Worm (Caenorhabditis elegans): Measurements from ENCODE around the gene Y41E3.13.

The Y41E3.13 gene

ce11 chrIV:15042159-15042936, 15.7 kb upstream of the Y41E3.13 start:
- TF ChIP-seq ceh-8 (GFP tag; optimal IDR thresholded peaks at IDR 0.05): peak; percentile 8
- TF ChIP-seq swsn-7 (tag; optimal IDR thresholded peaks at IDR 0.05): no peak
- TF ChIP-seq aha-1 (tag; optimal IDR thresholded peaks at IDR 0.05): no peak
- TF ChIP-seq nhr-76 (tag; optimal IDR thresholded peaks at IDR 0.05): no peak
- TF ChIP-seq efl-1 (optimal IDR thresholded peaks at IDR 0.05): no peak
- peak in 1 of 2 experiments; percentile 14 for TF ChIP-seq efl-1 (GFP tag; optimal IDR thresholded peaks at IDR 0.05 in 1 of 2)
- TF ChIP-seq lin-14 (GFP tag; optimal IDR thresholded peaks at IDR 0.05): no peak
- TF ChIP-seq unc-86 (tag; optimal IDR thresholded peaks at IDR 0.05): no peak
- no peak for TF ChIP-seq hlh-17 (GFP tag; optimal IDR thresholded peaks at IDR 0.05; ENCODE audit: borderline replicate concordance)
- no peak for TF ChIP-seq pqm-1 (tag; optimal IDR thresholded peaks at IDR 0.05)
- TF ChIP-seq snpc-4 (tag; optimal IDR thresholded peaks at IDR 0.05): no peak

ce11 chrIV:15046162-15046561, 11.9 kb upstream of the Y41E3.13 start:
- TF ChIP-seq lin-15B (tag; optimal IDR thresholded peaks at IDR 0.05): no peak
- no peak for TF ChIP-seq efl-1 (optimal IDR thresholded peaks at IDR 0.05)
- TF ChIP-seq efl-1 (GFP tag; optimal IDR thresholded peaks at IDR 0.05 in 1 of 2): peak in 1 of 2 experiments; percentile 14

ce11 chrIV:15049288-15050094, 8.6 kb upstream of the Y41E3.13 start:
- no peak for TF ChIP-seq sptf-1 (tag; optimal IDR thresholded peaks at IDR 0.05)
- peak; percentile 56 for TF ChIP-seq nhr-71 (tag; optimal IDR thresholded peaks at IDR 0.05)
- no peak for TF ChIP-seq efl-3 (GFP tag; optimal IDR thresholded peaks at IDR 0.05)
- TF ChIP-seq lin-13 (GFP tag; optimal IDR thresholded peaks at IDR 0.05): no peak
- no peak for TF ChIP-seq nhr-47 (tag; optimal IDR thresholded peaks at IDR 0.05)
- TF ChIP-seq mab-9 (GFP tag; IDR thresholded peaks at IDR 0.05): no peak
- TF ChIP-seq fos-1 (tag; optimal IDR thresholded peaks at IDR 0.05): no peak
- TF ChIP-seq hlh-17 (GFP tag; optimal IDR thresholded peaks at IDR 0.05; ENCODE audit: borderline replicate concordance): no peak
- TF ChIP-seq lsy-2 (tag; optimal IDR thresholded peaks at IDR 0.05): no peak
- TF ChIP-seq F16B12.6 (tag; optimal IDR thresholded peaks at IDR 0.05): no peak
- peak; percentile 64 for TF ChIP-seq nhr-85 (tag)
- no peak for TF ChIP-seq fkh-4 (tag; optimal IDR thresholded peaks at IDR 0.05; ENCODE audit: borderline replicate concordance)
- TF ChIP-seq blmp-1 (tag; optimal IDR thresholded peaks at IDR 0.05): no peak
- no peak for TF ChIP-seq hpl-2 (GFP tag; optimal IDR thresholded peaks at IDR 0.05)
- no peak for TF ChIP-seq aha-1 (tag; optimal IDR thresholded peaks at IDR 0.05)
- TF ChIP-seq ceh-8 (GFP tag; optimal IDR thresholded peaks at IDR 0.05): no peak
- no peak for TF ChIP-seq isw-1 (GFP tag; IDR thresholded peaks at IDR 0.05)
- no peak for TF ChIP-seq ces-1 (GFP tag; optimal IDR thresholded peaks at IDR 0.05)
- TF ChIP-seq pag-3 (tag; optimal IDR thresholded peaks at IDR 0.05; ENCODE audit: borderline replicate concordance, insufficient read depth): no peak
- TF ChIP-seq unc-130 (tag; optimal IDR thresholded peaks at IDR 0.05): no peak
- no peak for TF ChIP-seq tlp-1 (tag; optimal IDR thresholded peaks at IDR 0.05)
- TF ChIP-seq irx-1 (tag; optimal IDR thresholded peaks at IDR 0.05): no peak
- no peak for TF ChIP-seq unc-30 (tag; optimal IDR thresholded peaks at IDR 0.05)
- peak; percentile 9 for TF ChIP-seq rnt-1 (tag; optimal IDR thresholded peaks at IDR 0.05)
- TF ChIP-seq tbx-2 (tag; optimal IDR thresholded peaks at IDR 0.05): no peak
- TF ChIP-seq ama-1 (optimal IDR thresholded peaks at IDR 0.05): peak; percentile 42
- TF ChIP-seq unc-98 (GFP tag; IDR thresholded peaks at IDR 0.05): no peak
- no peak; the same call in 1 of the 2 replicates for TF ChIP-seq nhr-19 (GFP tag; conservative IDR thresholded peaks at IDR 0.05)
- no peak for TF ChIP-seq zag-1 (tag; optimal IDR thresholded peaks at IDR 0.05)
- peak; percentile 91 for TF ChIP-seq aly-2 (tag; optimal IDR thresholded peaks at IDR 0.05)
- TF ChIP-seq lir-3 (tag; optimal IDR thresholded peaks at IDR 0.05; ENCODE audit: poor library complexity): no peak
- TF ChIP-seq unc-86 (tag; optimal IDR thresholded peaks at IDR 0.05): no peak
- TF ChIP-seq lin-14 (GFP tag; optimal IDR thresholded peaks at IDR 0.05): no peak
- TF ChIP-seq elt-3 (tag; optimal IDR thresholded peaks at IDR 0.05): no peak
- peak in 2 of 3 experiments; percentile 29 to 35 for TF ChIP-seq dpl-1 (GFP tag; optimal IDR thresholded peaks at IDR 0.05)
- no peak for TF ChIP-seq egl-27 (tag; optimal IDR thresholded peaks at IDR 0.05)
- no peak for TF ChIP-seq nhr-76 (tag; optimal IDR thresholded peaks at IDR 0.05)
- no peak for TF ChIP-seq snpc-4 (tag; optimal IDR thresholded peaks at IDR 0.05)
- no peak for TF ChIP-seq lin-15B (tag; optimal IDR thresholded peaks at IDR 0.05)
- no peak for TF ChIP-seq nhr-12 (tag; optimal IDR thresholded peaks at IDR 0.05)
- peak; percentile 17 to 60 for TF ChIP-seq efl-1 (optimal IDR thresholded peaks at IDR 0.05)
- peak; percentile 73 to 86 for TF ChIP-seq efl-1 (GFP tag; optimal IDR thresholded peaks at IDR 0.05 in 1 of 2)
